Worm (Caenorhabditis elegans): ENCODE data around the gene aex-2.

DNA sequence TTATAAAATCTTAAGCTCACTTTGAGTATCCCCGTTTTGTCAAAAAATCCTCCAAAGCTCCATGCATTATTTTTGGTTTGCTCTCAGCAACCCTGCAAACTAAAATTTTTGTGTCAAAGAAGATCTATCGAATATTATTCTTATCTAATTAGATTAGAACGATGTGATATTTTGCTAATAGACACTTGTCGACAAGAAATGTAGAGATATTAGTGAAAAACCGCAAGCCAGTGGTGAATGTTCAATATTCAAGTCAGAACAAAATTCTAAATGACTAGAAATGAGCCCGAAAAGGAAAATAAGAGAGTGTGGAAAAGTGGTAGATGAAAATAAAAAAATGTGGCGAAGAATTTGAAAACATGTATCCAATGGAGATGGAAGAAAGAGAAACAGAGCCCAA, 21.9 kb upstream of the aex-2 start, which contains the start of gene C43C3.4:
- TF ChIP-seq hlh-26 (GFP tag; conservative IDR thresholded peaks at IDR 0.05): no peak
- TF ChIP-seq B0035.1 (tag; optimal IDR thresholded peaks at IDR 0.05): no peak
- TF ChIP-seq hlh-12 (tag; optimal IDR thresholded peaks at IDR 0.05): no peak
- no peak for TF ChIP-seq pha-4 (tag; optimal IDR thresholded peaks at IDR 0.05)
- no peak for TF ChIP-seq dpff-1 (tag; optimal IDR thresholded peaks at IDR 0.05)
- TF ChIP-seq aptf-3 (GFP tag; IDR thresholded peaks at IDR 0.05): no peak
- no peak for TF ChIP-seq lin-35 (GFP tag; optimal IDR thresholded peaks at IDR 0.05)
- TF ChIP-seq B0019.2 (GFP tag; conservative IDR thresholded peaks at IDR 0.05): no peak
- TF ChIP-seq unc-130 (GFP tag; optimal IDR thresholded peaks at IDR 0.05): no peak
- no peak for TF ChIP-seq let-526 (GFP tag; IDR thresholded peaks at IDR 0.05)

All from whole organism, young adult.